Worm (Caenorhabditis elegans) whole organism, late embryonic: ENCODE measurements around the gene tag-325.

Experiments used
- K09A11.1 ChIP-seq: sonication (generic microtip); optimal IDR thresholded peaks from 2 replicates; lab custom pipeline; 2017; ENCODE audit warnings: antibody characterized with exemption, mild to moderate bottlenecking, missing genetic modification characterization, missing compliant biosample characterization; ENCODE audit not compliant: insufficient read depth
- Y22D7AL.16 ChIP-seq: sonication (generic microtip); optimal IDR thresholded peaks from 2 replicates; lab custom pipeline; 2016; ENCODE audit warnings: missing genetic modification characterization, missing compliant biosample characterization
- ceh-19 ChIP-seq: fragments of 200-800 bp; sonication (Bioruptor generic); optimal IDR thresholded peaks from 2 replicates; lab custom pipeline; 2018; ENCODE audit warnings: mild to moderate bottlenecking, missing genetic modification characterization, missing compliant biosample characterization
- ceh-30 ChIP-seq: fragments of 150-350 bp; optimal IDR thresholded peaks from 2 replicates; lab custom pipeline; 2014; ENCODE audit warnings: missing biosample characterization, missing genetic modification characterization
- ceh-31 ChIP-seq: sonication (generic microtip); optimal IDR thresholded peaks from 2 replicates; lab custom pipeline; 2016; ENCODE audit warnings: missing genetic modification characterization, missing compliant biosample characterization
- ceh-45 ChIP-seq: fragments of 200-800 bp; sonication (Bioruptor generic); IDR thresholded peaks from 2 replicates; pipeline ENCODE4 v1.3.6; 2022; ENCODE audit warnings: missing genetic modification reagents, missing genetic modification characterization, missing compliant biosample characterization
- ceh-48 ChIP-seq: sonication (generic microtip); optimal IDR thresholded peaks from 2 replicates; lab custom pipeline; 2016; ENCODE audit warnings: missing genetic modification characterization, inconsistent platforms, missing compliant biosample characterization
- ceh-9 ChIP-seq: sonication (generic microtip); optimal IDR thresholded peaks from 2 replicates; lab custom pipeline; 2016; ENCODE audit warnings: mild to moderate bottlenecking, missing genetic modification characterization, inconsistent platforms, missing compliant biosample characterization
- dmd-4 ChIP-seq: sonication (generic microtip); optimal IDR thresholded peaks from 2 replicates; lab custom pipeline; 2016; ENCODE audit warnings: borderline replicate concordance, missing genetic modification characterization, missing compliant biosample characterization
- ets-4 ChIP-seq: sonication (generic microtip); optimal IDR thresholded peaks from 2 replicates; lab custom pipeline; 2016; ENCODE audit warnings: missing genetic modification characterization, missing compliant biosample characterization
- hlh-30 ChIP-seq: sonication (generic microtip); optimal IDR thresholded peaks from 2 replicates; lab custom pipeline; 2017; ENCODE audit warnings: antibody characterized with exemption, missing genetic modification characterization, missing compliant biosample characterization; ENCODE audit not compliant: insufficient read depth
- lim-6 ChIP-seq: sonication (generic microtip); optimal IDR thresholded peaks from 2 replicates; lab custom pipeline; 2016; ENCODE audit warnings: missing genetic modification characterization, missing compliant biosample characterization
- nfya-1 ChIP-seq: sonication (generic microtip); optimal IDR thresholded peaks from 2 replicates; lab custom pipeline; 2017; ENCODE audit warnings: missing genetic modification characterization, mild to moderate bottlenecking, missing compliant biosample characterization, antibody characterized with exemption, moderate library complexity
- nhr-232 ChIP-seq: sonication (generic microtip); optimal IDR thresholded peaks from 2 replicates; lab custom pipeline; 2016; ENCODE audit warnings: missing genetic modification characterization, missing compliant biosample characterization
- pax-1 ChIP-seq: fragments of 150-350 bp; optimal IDR thresholded peaks from 2 replicates; lab custom pipeline; 2014; ENCODE audit warnings: missing biosample characterization, missing genetic modification characterization
- pha-2 ChIP-seq: sonication (generic microtip); optimal IDR thresholded peaks from 2 replicates; lab custom pipeline; 2017; ENCODE audit warnings: mild to moderate bottlenecking, missing genetic modification characterization, missing compliant biosample characterization
- pqm-1 ChIP-seq: sonication (generic microtip); optimal IDR thresholded peaks from 2 replicates; lab custom pipeline; 2016; ENCODE audit warnings: missing genetic modification characterization, missing compliant biosample characterization
- pros-1 ChIP-seq: fragments of 150-350 bp; optimal IDR thresholded peaks from 2 replicates; lab custom pipeline; 2014; ENCODE audit warnings: missing biosample characterization, missing genetic modification reagents, missing genetic modification characterization
- rnt-1 ChIP-seq: sonication (generic microtip); optimal IDR thresholded peaks from 2 replicates; lab custom pipeline; 2016; ENCODE audit warnings: missing genetic modification characterization, missing compliant biosample characterization
- tbx-2 ChIP-seq: sonication (generic microtip); optimal IDR thresholded peaks from 2 replicates; lab custom pipeline; 2016; ENCODE audit warnings: missing genetic modification characterization, missing compliant biosample characterization
- ttx-3 ChIP-seq: sonication (generic microtip); optimal IDR thresholded peaks from 2 replicates; lab custom pipeline; 2016; ENCODE audit warnings: missing genetic modification reagents, missing genetic modification characterization, missing compliant biosample characterization
- unc-3 ChIP-seq, 2 experiments: fragments of 200-800 bp in 1 of 2; sonication (Bioruptor generic) in 1 of 2; sonication (generic microtip) in 1 of 2; conservative IDR thresholded peaks in 1 of 2; optimal IDR thresholded peaks in 1 of 2; 2 replicates each; pipeline versions ENCODE4 v1.3.6 to Lab custom; 2016 to 2022; ENCODE audit warnings: missing compliant biosample characterization in 2 of 2, missing genetic modification characterization in 2 of 2, missing genetic modification reagents in 1 of 2

Gene tag-325

DNA sequence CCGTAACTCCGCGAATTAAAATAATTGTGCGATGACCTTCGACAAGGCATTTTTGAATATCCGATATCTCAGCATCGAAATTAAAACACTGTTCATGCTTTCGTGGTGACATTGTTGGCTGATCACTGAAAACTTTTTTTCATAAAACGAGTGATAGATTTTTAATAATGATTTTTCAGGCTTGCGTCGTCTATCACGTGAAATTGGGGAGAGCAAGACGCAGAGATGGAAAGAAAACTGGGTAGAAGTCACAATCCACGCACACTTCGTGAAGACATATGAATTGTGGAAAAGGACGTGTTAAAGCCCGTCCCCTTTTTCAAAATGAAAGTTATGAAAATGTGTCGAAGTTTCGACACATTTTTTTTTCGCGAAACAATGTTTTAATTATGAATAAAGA, 53.1 kb downstream of the tag-325 start, which contains the start of gene nonu-1:
Gene nonu-1, minus strand, starts transcription at position 169 of the 400 bp plus-strand sequence.
- no peak for TF ChIP-seq unc-3 (GFP tag; conservative IDR thresholded peaks at IDR 0.05; lab: Robert Waterston, UW)
- TF ChIP-seq unc-3 (tag; optimal IDR thresholded peaks at IDR 0.05; lab: Kevin White, UChicago) = no peak
- peak; percentile 81 for TF ChIP-seq hlh-30 (tag; lab: Kevin White, UChicago)

DNA sequence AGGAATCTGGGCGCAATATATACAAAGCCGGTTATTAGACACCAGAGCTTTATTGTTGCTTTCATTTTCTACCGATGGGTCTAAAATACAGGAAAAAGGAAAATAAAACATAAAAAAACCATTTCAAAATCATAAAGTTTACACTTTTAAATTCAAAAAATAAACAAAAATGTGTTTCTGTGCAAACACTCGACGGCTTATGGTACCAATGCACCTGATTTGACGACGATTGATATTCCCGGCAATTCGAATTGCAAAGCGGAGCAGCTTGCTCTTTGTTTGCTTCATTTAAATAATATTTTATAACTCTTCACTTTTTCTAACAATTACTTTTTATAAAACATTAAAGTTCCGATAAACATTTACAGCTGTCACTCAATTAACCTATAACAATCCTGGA, 53.5 kb downstream of the tag-325 start, which contains the start of gene F26A1.1:
Gene F26A1.1, plus strand, starts transcription at position 369 of the 400 bp plus-strand sequence.
- TF ChIP-seq ceh-48 (tag; lab: Kevin White, UChicago) (no peak), tbx-2 (tag; lab: Kevin White, UChicago) (no peak), pqm-1 (tag; lab: Kevin White, UChicago) (no peak), ceh-45 (GFP tag; lab: Robert Waterston, UW) (no peak), pha-2 (tag; lab: Kevin White, UChicago) (no peak), nfya-1 (tag; lab: Kevin White, UChicago) (no peak), lim-6 (tag; lab: Kevin White, UChicago) (no peak), rnt-1 (tag; lab: Kevin White, UChicago) (no peak), pros-1 (tag; lab: Kevin White, UChicago) (no peak)

DNA sequence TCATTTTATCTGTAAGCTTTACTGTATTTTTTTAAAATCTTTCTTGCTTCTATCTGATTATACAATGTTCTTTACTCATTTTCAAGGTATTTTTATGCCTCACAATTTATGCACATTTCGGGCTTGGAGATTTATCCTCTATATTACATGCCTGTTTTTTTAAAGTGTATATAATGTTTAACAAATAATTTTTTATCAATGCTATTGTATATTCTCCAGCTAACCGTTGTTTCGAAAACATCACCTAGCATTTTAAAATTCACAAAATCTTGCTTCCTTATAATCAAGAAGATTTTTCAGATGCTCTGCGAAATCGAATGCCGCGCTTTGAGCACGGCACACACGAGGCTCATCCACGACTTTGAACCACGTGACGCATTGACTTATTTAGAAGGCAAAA, 55.4 kb downstream of the tag-325 start, which contains the start of gene ced-4:
Gene ced-4, plus strand, starts transcription at position 301 of the 400 bp plus-strand sequence.
- TF ChIP-seq ceh-30 (tag; lab: Kevin White, UChicago) (no peak), K09A11.1 (tag; lab: Kevin White, UChicago) (no peak), ceh-31 (no peak), pax-1 (no peak), ceh-9 (tag; lab: Kevin White, UChicago) (no peak), ets-4 (tag; lab: Kevin White, UChicago) (no peak), ceh-19 (GFP tag; lab: Kevin White, UChicago) (no peak), dmd-4 (tag; lab: Kevin White, UChicago) (no peak), ttx-3 (tag; lab: Kevin White, UChicago) (no peak), Y22D7AL.16 (tag; lab: Kevin White, UChicago) (no peak), nhr-232 (tag; lab: Kevin White, UChicago) (no peak)
- TF ChIP-seq, all 69 proteins: peak for 0
